Worm (Caenorhabditis elegans) whole organism, midembryonic: ENCODE measurements around the gene srh-128.

Experiments
- flt-1 ChIP-seq: fragments of 200-800 bp; sonication (Bioruptor generic); IDR thresholded peaks from 2 replicates; pipeline ENCODE4 v1.3.6; 2022; ENCODE audit warnings: missing genetic modification characterization, missing compliant biosample characterization
- ref-1 ChIP-seq: fragments of 200-800 bp; sonication (Bioruptor generic); conservative IDR thresholded peaks from 2 replicates; pipeline ENCODE4 v1.3.6; 2022; ENCODE audit warnings: missing genetic modification reagents, missing genetic modification characterization, missing compliant biosample characterization
- tab-1 ChIP-seq: fragments of 200-800 bp; sonication (Bioruptor generic); IDR thresholded peaks from 2 replicates; pipeline ENCODE4 v1.3.6; 2022; ENCODE audit warnings: missing genetic modification characterization, missing compliant biosample characterization
- ztf-23 ChIP-seq: fragments of 200-800 bp; sonication (Bioruptor generic); IDR thresholded peaks from 2 replicates; pipeline ENCODE4 v1.3.6; 2022; ENCODE audit warnings: missing genetic modification reagents, missing genetic modification characterization, missing compliant biosample characterization
- ztf-29 ChIP-seq: fragments of 200-800 bp; sonication (Bioruptor generic); IDR thresholded peaks from 2 replicates; pipeline ENCODE4 v1.3.6; 2022; ENCODE audit warnings: missing genetic modification reagents, missing genetic modification characterization, missing compliant biosample characterization

- TF ChIP-seq flt-1 (GFP tag; lab: Robert Waterston, UW) = no peak
- TF ChIP-seq tab-1 (GFP tag; lab: Robert Waterston, UW) = no peak
- no peak for TF ChIP-seq ztf-23
- TF ChIP-seq ztf-29 = no peak
- no peak for TF ChIP-seq ref-1 (GFP tag; lab: Robert Waterston, UW)
Measured at ce11 chrII:2739619-2740018, 34.5 kb upstream of the srh-128 start, which contains the start of gene T05A8.6.
